Worm (Caenorhabditis elegans) whole organism, L1 larva: ENCODE data around the gene F29A7.8.

ENCODE experiments used
- C04F5.9 ChIP-seq: sonication (generic microtip); optimal IDR thresholded peaks from 2 replicates; lab custom pipeline; 2016; ENCODE audit warnings: missing genetic modification characterization, missing compliant biosample characterization
- C16A3.4 ChIP-seq: fragments of 150-350 bp; optimal IDR thresholded peaks from 2 replicates; lab custom pipeline; 2014; ENCODE audit warnings: missing biosample characterization, missing genetic modification characterization
- Y116A8C.19 ChIP-seq: sonication (generic microtip); optimal IDR thresholded peaks from 2 replicates; lab custom pipeline; 2016; ENCODE audit warnings: missing compliant biosample characterization, missing genetic modification characterization, borderline replicate concordance
- alr-1 ChIP-seq: fragments of 200-800 bp; sonication (Bioruptor generic); optimal IDR thresholded peaks from 2 replicates; lab custom pipeline; 2018; ENCODE audit warnings: borderline replicate concordance, mild to moderate bottlenecking, missing genetic modification characterization, missing compliant biosample characterization
- aly-2 ChIP-seq: fragments of 150-350 bp; optimal IDR thresholded peaks from 2 replicates; lab custom pipeline; 2014; ENCODE audit warnings: missing biosample characterization, missing genetic modification characterization
- ama-1 ChIP-seq: fragments of 150-350 bp; optimal IDR thresholded peaks from 2 replicates; lab custom pipeline; 2014
- ceh-63 ChIP-seq: fragments of 200-800 bp; sonication (Bioruptor generic); optimal IDR thresholded peaks from 2 replicates; lab custom pipeline; 2018; ENCODE audit warnings: mild to moderate bottlenecking, missing genetic modification characterization, missing compliant biosample characterization
- ceh-8 ChIP-seq: fragments of 200-800 bp; sonication (Bioruptor generic); optimal IDR thresholded peaks from 2 replicates; lab custom pipeline; 2018; ENCODE audit warnings: mild to moderate bottlenecking, missing genetic modification characterization, moderate library complexity, missing compliant biosample characterization
- ceh-82 ChIP-seq, 3 experiments: fragments of 150-350 bp in 1 of 3; sonication (generic microtip) in 2 of 3; optimal IDR thresholded peaks; 2 replicates each; lab custom pipeline; 2014 to 2017; ENCODE audit warnings: missing biosample characterization in 3 of 3, missing genetic modification characterization in 3 of 3
- ceh-88 ChIP-seq: fragments of 200-800 bp; sonication (Bioruptor generic); IDR thresholded peaks from 2 replicates; pipeline ENCODE4 v1.3.6; 2022; ENCODE audit warnings: missing genetic modification characterization, missing compliant biosample characterization
- dpl-1 ChIP-seq, 3 experiments: fragments of 150-350 bp in 2 of 3; sonication (generic microtip) in 1 of 3; optimal IDR thresholded peaks; 2 replicates each; lab custom pipeline; 2014 to 2017; ENCODE audit warnings: missing biosample characterization in 3 of 3, missing genetic modification characterization in 3 of 3, missing genetic modification reagents in 3 of 3
- dsc-1 ChIP-seq: sonication (generic microtip); optimal IDR thresholded peaks from 2 replicates; lab custom pipeline; 2016; ENCODE audit warnings: mild to moderate bottlenecking, missing genetic modification characterization, missing compliant biosample characterization
- efl-1 ChIP-seq, 4 experiments: fragments of 150-350 bp; optimal IDR thresholded peaks in 3 of 4; peaks in 1 of 4; 1 replicate in 1 of 4; 2 replicates in 3 of 4; lab custom pipeline; 2014; ENCODE audit warnings: missing biosample characterization in 2 of 4, missing genetic modification characterization in 2 of 4, missing genetic modification reagents in 2 of 4
- egl-27 ChIP-seq, 2 experiments: fragments of 150-350 bp in 1 of 2; sonication (generic microtip); optimal IDR thresholded peaks; 3 replicates each; lab custom pipeline; 2017 to 2018; ENCODE audit warnings: missing biosample characterization in 2 of 2, missing genetic modification characterization in 2 of 2, missing genetic modification reagents in 2 of 2
- ets-5 ChIP-seq: fragments of 200-800 bp; sonication (Bioruptor generic); IDR thresholded peaks from 2 replicates; pipeline ENCODE4 v1.3.6; 2022; ENCODE audit warnings: missing genetic modification characterization, missing compliant biosample characterization
- fkh-10 ChIP-seq: sonication (generic microtip); optimal IDR thresholded peaks from 2 replicates; lab custom pipeline; 2017; ENCODE audit warnings: missing biosample characterization, missing genetic modification reagents, missing genetic modification characterization
- fkh-4 ChIP-seq: sonication (generic microtip); optimal IDR thresholded peaks from 2 replicates; lab custom pipeline; 2016; ENCODE audit warnings: missing compliant biosample characterization, missing genetic modification characterization, borderline replicate concordance
- hlh-17 ChIP-seq: fragments of 200-800 bp; sonication (Bioruptor generic); optimal IDR thresholded peaks from 2 replicates; lab custom pipeline; 2018; ENCODE audit warnings: missing genetic modification characterization, mild to moderate bottlenecking, missing compliant biosample characterization, moderate library complexity, borderline replicate concordance
- hpl-2 ChIP-seq: fragments of 150-350 bp; optimal IDR thresholded peaks from 2 replicates; lab custom pipeline; 2014; ENCODE audit warnings: missing biosample characterization, missing genetic modification reagents, missing genetic modification characterization
- isw-1 ChIP-seq: fragments of 200-800 bp; sonication (Bioruptor generic); IDR thresholded peaks from 2 replicates; pipeline ENCODE4 v1.3.6; 2022; ENCODE audit warnings: missing genetic modification characterization, missing compliant biosample characterization
- lin-14 ChIP-seq: fragments of 200-800 bp; sonication (Bioruptor generic); optimal IDR thresholded peaks from 2 replicates; lab custom pipeline; 2018; ENCODE audit warnings: mild to moderate bottlenecking, missing genetic modification characterization, moderate library complexity, missing compliant biosample characterization
- lin-15B ChIP-seq: fragments of 150-350 bp; sonication (generic microtip); optimal IDR thresholded peaks from 3 replicates; lab custom pipeline; 2014; ENCODE audit warnings: missing biosample characterization, missing genetic modification characterization
- lin-39 ChIP-seq: fragments of 150-350 bp; optimal IDR thresholded peaks from 2 replicates; lab custom pipeline; 2014; ENCODE audit warnings: missing biosample characterization, missing genetic modification reagents, missing genetic modification characterization
- lir-3 ChIP-seq: sonication (generic microtip); optimal IDR thresholded peaks from 2 replicates; lab custom pipeline; 2016; ENCODE audit warnings: mild to moderate bottlenecking, missing genetic modification characterization, moderate library complexity, missing compliant biosample characterization; ENCODE audit not compliant: poor library complexity
- lsy-2 ChIP-seq, 2 experiments: fragments of 150-350 bp; optimal IDR thresholded peaks; 2 replicates each; lab custom pipeline; 2014; ENCODE audit warnings: missing biosample characterization in 2 of 2, missing genetic modification characterization in 2 of 2
- mab-9 ChIP-seq: fragments of 200-800 bp; sonication (Bioruptor generic); IDR thresholded peaks from 2 replicates; pipeline ENCODE4 v1.3.6; 2022; ENCODE audit warnings: missing genetic modification reagents, missing genetic modification characterization, missing compliant biosample characterization
- mdl-1 ChIP-seq, 2 experiments: fragments of 150-350 bp; optimal IDR thresholded peaks; 2 replicates each; lab custom pipeline; 2014 to 2017; ENCODE audit warnings: missing biosample characterization in 2 of 2, missing genetic modification characterization in 2 of 2, inconsistent platforms in 1 of 2
- mef-2 ChIP-seq: fragments of 150-350 bp; optimal IDR thresholded peaks from 2 replicates; lab custom pipeline; 2014; ENCODE audit warnings: missing biosample characterization, missing genetic modification characterization
- mep-1 ChIP-seq: fragments of 150-350 bp; optimal IDR thresholded peaks from 2 replicates; lab custom pipeline; 2014; ENCODE audit warnings: missing biosample characterization, missing genetic modification characterization
- nhr-19 ChIP-seq: fragments of 200-800 bp; sonication (Bioruptor generic); conservative IDR thresholded peaks from 2 replicates; pipeline ENCODE4 v1.3.6; 2022; ENCODE audit warnings: missing genetic modification characterization, missing compliant biosample characterization
- nhr-20 ChIP-seq: sonication (generic microtip); optimal IDR thresholded peaks from 2 replicates; lab custom pipeline; 2016; ENCODE audit warnings: mild to moderate bottlenecking, missing genetic modification characterization, missing compliant biosample characterization
- nhr-237 ChIP-seq: fragments of 150-350 bp; optimal IDR thresholded peaks from 2 replicates; lab custom pipeline; 2014; ENCODE audit warnings: missing biosample characterization, missing genetic modification characterization
- nhr-47 ChIP-seq: sonication (generic microtip); optimal IDR thresholded peaks from 2 replicates; lab custom pipeline; 2016; ENCODE audit warnings: mild to moderate bottlenecking, missing genetic modification characterization, moderate library complexity, missing compliant biosample characterization
- nhr-77 ChIP-seq: fragments of 150-350 bp; optimal IDR thresholded peaks from 2 replicates; lab custom pipeline; 2014; ENCODE audit warnings: missing biosample characterization, missing genetic modification characterization
- nhr-85 ChIP-seq: sonication (generic microtip); peaks from one replicate; lab custom pipeline; 2016; ENCODE audit warnings: missing genetic modification characterization, inconsistent platforms, missing compliant biosample characterization
- nhr-90 ChIP-seq: sonication (generic microtip); optimal IDR thresholded peaks from 2 replicates; lab custom pipeline; 2016; ENCODE audit warnings: mild to moderate bottlenecking, missing genetic modification characterization, missing compliant biosample characterization; ENCODE audit not compliant: poor library complexity
- pag-3 ChIP-seq: sonication (generic microtip); optimal IDR thresholded peaks from 2 replicates; lab custom pipeline; 2017; ENCODE audit warnings: missing genetic modification characterization, mild to moderate bottlenecking, missing compliant biosample characterization, antibody characterized with exemption, borderline replicate concordance; ENCODE audit not compliant: insufficient read depth
- pax-3 ChIP-seq: fragments of 200-800 bp; sonication (Bioruptor generic); optimal IDR thresholded peaks from 2 replicates; lab custom pipeline; 2018; ENCODE audit warnings: mild to moderate bottlenecking, missing genetic modification characterization, moderate library complexity, missing compliant biosample characterization
- pqm-1 ChIP-seq: sonication (generic microtip); optimal IDR thresholded peaks from 3 replicates; lab custom pipeline; 2017; ENCODE audit warnings: missing biosample characterization, missing genetic modification characterization
- skn-1 ChIP-seq: fragments of 150-350 bp; optimal IDR thresholded peaks from 2 replicates; lab custom pipeline; 2014; ENCODE audit warnings: missing biosample characterization, missing genetic modification characterization
- sup-37 ChIP-seq: fragments of 200-800 bp; sonication (Bioruptor generic); optimal IDR thresholded peaks from 2 replicates; lab custom pipeline; 2018; ENCODE audit warnings: mild to moderate bottlenecking, missing genetic modification characterization, missing compliant biosample characterization
- tbx-2 ChIP-seq: sonication (generic microtip); optimal IDR thresholded peaks from 2 replicates; lab custom pipeline; 2016; ENCODE audit warnings: missing genetic modification characterization, missing compliant biosample characterization
- unc-62 ChIP-seq: fragments of 150-350 bp; optimal IDR thresholded peaks from 2 replicates; lab custom pipeline; 2014; ENCODE audit warnings: missing biosample characterization, missing genetic modification reagents, missing genetic modification characterization
- unc-86 ChIP-seq: sonication (generic microtip); optimal IDR thresholded peaks from 2 replicates; lab custom pipeline; 2016; ENCODE audit warnings: missing genetic modification characterization, missing compliant biosample characterization
- unc-98 ChIP-seq: fragments of 200-800 bp; sonication (Bioruptor generic); IDR thresholded peaks from 2 replicates; pipeline ENCODE4 v1.3.6; 2022; ENCODE audit warnings: missing genetic modification characterization, missing compliant biosample characterization
- vab-15 ChIP-seq: sonication (generic microtip); optimal IDR thresholded peaks from 2 replicates; lab custom pipeline; 2017; ENCODE audit warnings: missing genotype, mild to moderate bottlenecking, missing genetic modification characterization, missing compliant biosample characterization
- zag-1 ChIP-seq: fragments of 150-350 bp; optimal IDR thresholded peaks from 2 replicates; lab custom pipeline; 2014; ENCODE audit warnings: missing biosample characterization, missing genetic modification characterization
- zip-4 ChIP-seq: fragments of 200-800 bp; sonication (Bioruptor generic); optimal IDR thresholded peaks from 2 replicates; lab custom pipeline; 2018; ENCODE audit warnings: mild to moderate bottlenecking, missing genetic modification characterization, moderate library complexity, missing compliant biosample characterization
- ztf-4 ChIP-seq: fragments of 150-350 bp; optimal IDR thresholded peaks from 2 replicates; lab custom pipeline; 2014; ENCODE audit warnings: missing biosample characterization, missing genetic modification characterization

The F29A7.8 gene

ce11 chrII:2752999-2753398 lies 4.9 kb downstream of the F29A7.8 start, which contains the start of gene F29A7.3:
Gene F29A7.3 (plus strand): TSS chrII:2753299.
- TF ChIP-seq skn-1 = no peak

- TF ChIP-seq unc-86 (tag; lab: Kevin White, UChicago) (peak; percentile 41), mef-2 (tag; lab: Kevin White, UChicago) (no peak), mep-1 (tag; lab: Kevin White, UChicago) (no peak), vab-15 (tag; lab: Kevin White, UChicago) (no peak), lir-3 (tag; lab: Kevin White, UChicago) (no peak), dsc-1 (tag; lab: Kevin White, UChicago) (peak; percentile 78), lin-39 (tag; lab: Kevin White, UChicago) (peak; percentile 2), hpl-2 (GFP tag; lab: Kevin White, UChicago) (no peak), lsy-2 (tag; optimal IDR thresholded peaks at IDR 0.05; lab: Kevin White, UChicago) (peak in 1 of 2 experiments; percentile 69), nhr-19 (peak; percentile 65), tbx-2 (tag; lab: Kevin White, UChicago) (peak; percentile 78), C04F5.9 (tag; lab: Kevin White, UChicago) (peak; percentile 20), unc-62 (GFP tag; lab: Kevin White, UChicago) (no peak), dpl-1 (GFP tag; optimal IDR thresholded peaks at IDR 0.05; lab: Kevin White, UChicago) (peak; percentile 14 to 72 (median 69)), egl-27 (tag; optimal IDR thresholded peaks at IDR 0.05; lab: Kevin White, UChicago) (no peak), aly-2 (tag; lab: Kevin White, UChicago) (no peak), skn-1 (peak; percentile 41), mdl-1 (tag; optimal IDR thresholded peaks at IDR 0.05; lab: Kevin White, UChicago) (peak in 1 of 2 experiments; percentile 2), nhr-90 (peak; percentile 79), pqm-1 (tag; lab: Kevin White, UChicago) (no peak), ets-5 (GFP tag; lab: Robert Waterston, UW) (no peak), nhr-237 (tag; lab: Kevin White, UChicago) (no peak), nhr-20 (tag; lab: Kevin White, UChicago) (peak; percentile 66), ceh-63 (GFP tag; lab: Kevin White, UChicago) (no peak), hlh-17 (GFP tag; lab: Kevin White, UChicago) (no peak), unc-98 (peak; percentile 68), fkh-4 (tag; lab: Kevin White, UChicago) (peak; percentile 81), ztf-4 (tag; lab: Kevin White, UChicago) (no peak), ceh-88 (GFP tag; lab: Robert Waterston, UW) (no peak), C16A3.4 (peak; percentile 46), pax-3 (tag; lab: Kevin White, UChicago) (peak; percentile 69), nhr-85 (tag; lab: Kevin White, UChicago) (peak; percentile 67), nhr-47 (peak; percentile 81), ceh-82 (tag; optimal IDR thresholded peaks at IDR 0.05; lab: Kevin White, UChicago) (peak; percentile 65 to 71 (median 66)), Y116A8C.19 (tag; lab: Kevin White, UChicago) (no peak), nhr-77 (tag; lab: Kevin White, UChicago) (peak; percentile 3), sup-37 (GFP tag; lab: Kevin White, UChicago) (no peak), mab-9 (GFP tag; lab: Robert Waterston, UW) (0 out of 2 replicates have a peak, but pooled peaks have one; percentile 36), zag-1 (no peak), ama-1 (lab: Kevin White, UChicago) (no peak), zip-4 (no peak), fkh-10 (GFP tag; lab: Kevin White, UChicago) (no peak), ceh-8 (GFP tag; lab: Kevin White, UChicago) (no peak), efl-1 (optimal IDR thresholded peaks at IDR 0.05; lab: Kevin White, UChicago) (peak; percentile 67 to 69), efl-1 (GFP tag; optimal IDR thresholded peaks at IDR 0.05 in 1 of 2; lab: Kevin White, UChicago) (peak; percentile 69 to 92), alr-1 (tag; lab: Kevin White, UChicago) (no peak), lin-15B (peak; percentile 60), lin-14 (GFP tag; lab: Kevin White, UChicago) (peak; percentile 78), pag-3 (tag; lab: Kevin White, UChicago) (no peak), isw-1 (GFP tag; lab: Robert Waterston, UW) (peak; percentile 50)
These were observed 5.3 kb downstream of the F29A7.8 start, which contains the start of gene F29A7.6 for ce11 chrII:2752536-2752935. Gene F29A7.6 (minus strand): TSS chrII:2752611.
